Fruit fly (Drosophila melanogaster): ENCODE data around the gene loaf.

DNA sequence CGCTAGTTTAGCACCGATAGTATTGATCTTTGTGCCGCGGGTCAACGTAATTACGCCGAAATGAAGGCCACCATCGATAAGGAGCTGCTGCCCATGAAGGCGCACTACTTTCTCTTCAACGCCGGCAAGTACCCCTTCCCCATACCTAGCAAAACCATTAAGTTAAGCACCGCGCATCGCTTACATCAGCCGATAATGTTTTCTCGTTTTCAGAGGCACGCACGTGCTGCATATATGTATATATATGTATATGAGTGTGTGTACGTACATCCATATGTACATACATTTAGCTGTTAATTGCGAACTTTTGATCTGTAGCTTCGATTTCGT is 81.5 kb downstream of the loaf start:
- TF ChIP-seq pan (optimal IDR thresholded peaks at IDR 0.05): no peak
- TF ChIP-seq psq (optimal IDR thresholded peaks at IDR 0.05): no peak
- no peak for TF ChIP-seq usp (GFP tag; optimal IDR thresholded peaks at IDR 0.05)
- no peak for TF ChIP-seq EcR (GFP tag; optimal IDR thresholded peaks at IDR 0.05)
- TF ChIP-seq Dll (optimal IDR thresholded peaks at IDR 0.05): no peak

Data from whole organism.